Fruit fly (Drosophila melanogaster) Kc167 (cell line): Measurements from ENCODE around the gene Kots.

Experiments
- Myc ChIP-seq: fragments of >200 bp; optimal IDR thresholded peaks from 2 replicates; lab custom pipeline; 2017; ENCODE audit warnings: missing external identifiers
- Sin3A ChIP-seq: fragments of >200 bp; optimal IDR thresholded peaks from 2 replicates; lab custom pipeline; 2018; ENCODE audit warnings: missing external identifiers
- h ChIP-seq: fragments of >200 bp; optimal IDR thresholded peaks from 3 replicates; lab custom pipeline; 2018; ENCODE audit warnings: missing external identifiers
- insv ChIP-seq: fragments of >200 bp; optimal IDR thresholded peaks from 3 replicates; lab custom pipeline; 2018; ENCODE audit warnings: missing external identifiers
- psq ChIP-seq: fragments of >200 bp; optimal IDR thresholded peaks from 2 replicates; lab custom pipeline; 2017; ENCODE audit warnings: missing external identifiers

dm6 chr3R:13943360-13943759 is 20.6 kb downstream of the Kots start, which contains the start of gene Art9:
- TF ChIP-seq insv (lab: Kevin White, UChicago), result no peak
- TF ChIP-seq psq (lab: Kevin White, UChicago), result no peak
- no peak for TF ChIP-seq h (lab: Kevin White, UChicago)
- no peak for TF ChIP-seq Sin3A (lab: Kevin White, UChicago)
- no peak for TF ChIP-seq Myc
